Worm (Caenorhabditis elegans): Measurements from ENCODE around the gene tdo-2.

DNA sequence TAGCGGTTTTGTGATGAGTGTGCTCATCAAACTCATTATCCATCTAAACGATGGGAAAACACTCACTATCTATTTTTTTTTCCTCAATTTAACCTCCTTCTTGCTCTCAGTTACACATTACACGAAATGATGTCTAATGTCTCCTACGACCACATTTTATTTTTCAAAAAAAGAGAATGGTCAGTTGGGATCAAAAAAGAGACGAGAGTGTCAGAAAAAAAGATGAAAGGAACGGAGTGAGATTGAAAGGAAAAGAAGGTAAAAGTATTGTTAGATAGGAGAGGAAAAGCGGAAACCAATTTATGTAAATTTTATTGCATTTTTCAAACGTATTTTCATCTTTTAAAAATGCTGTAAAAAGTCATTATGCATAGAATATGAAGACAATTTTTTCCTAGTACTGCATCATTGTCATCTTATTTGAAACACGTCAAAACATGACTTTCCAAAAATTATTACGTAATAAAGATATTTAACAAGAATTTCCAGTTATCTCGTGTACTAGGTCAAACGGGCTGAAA lies 14.4 kb upstream of the tdo-2 start:
- no peak for TF ChIP-seq him-1 (tag; optimal IDR thresholded peaks at IDR 0.05)
- no peak for TF ChIP-seq dao-5 (tag; optimal IDR thresholded peaks at IDR 0.05)
- no peak for TF ChIP-seq W03F9.2 (tag; optimal IDR thresholded peaks at IDR 0.05)

Measured in whole organism, L4/young adult.